Worm (Caenorhabditis elegans): ENCODE results near the gene lgc-38.

Gene lgc-38

ce11 chrIII:6971662-6972284, 37.2 kb upstream of the lgc-38 start, which contains the start of the genes eef-1A.1 and rfc-4 (continued):
- TF ChIP-seq F26F4.8 (GFP tag; conservative IDR thresholded peaks at IDR 0.05) (no peak), madf-5 (GFP tag; IDR thresholded peaks at IDR 0.05) (no peak), mdt-29 (GFP tag; IDR thresholded peaks at IDR 0.05) (peak; percentile 24; the same call in 1 of the 2 replicates), Y5F2A.4 (GFP tag; optimal IDR thresholded peaks at IDR 0.05) (peak; percentile 13), dmd-8 (GFP tag; IDR thresholded peaks at IDR 0.05) (no peak), mxl-2 (GFP tag; conservative IDR thresholded peaks at IDR 0.05) (no peak), mdl-1 (tag; optimal IDR thresholded peaks at IDR 0.05) (peak; percentile 24 to 91), set-16 (GFP tag; IDR thresholded peaks at IDR 0.05) (no peak), madf-9 (GFP tag; conservative IDR thresholded peaks at IDR 0.05) (peak; percentile 69; the same call in 1 of the 2 replicates), tra-1 (GFP tag; IDR thresholded peaks at IDR 0.05) (peak; percentile 36; the same call in 1 of the 2 replicates), lin-38 (GFP tag; IDR thresholded peaks at IDR 0.05) (peak; percentile 90), ceh-32 (tag; optimal IDR thresholded peaks at IDR 0.05; ENCODE audit: poor library complexity) (no peak), nhr-41 (GFP tag; IDR thresholded peaks at IDR 0.05) (no peak), hlh-11 (tag; optimal IDR thresholded peaks at IDR 0.05) (peak; percentile 95), dve-1 (tag; optimal IDR thresholded peaks at IDR 0.05; ENCODE audit: insufficient read depth) (peak; percentile 99), spr-1 (tag; optimal IDR thresholded peaks at IDR 0.05) (peak; percentile 82), nhr-237 (tag; optimal IDR thresholded peaks at IDR 0.05) (peak; percentile 6), lsy-2 (tag; optimal IDR thresholded peaks at IDR 0.05) (peak; percentile 98 to 100), lim-7 (GFP tag; IDR thresholded peaks at IDR 0.05) (peak; percentile 68; the same call in 1 of the 2 replicates), jun-1 (tag; optimal IDR thresholded peaks at IDR 0.05) (peak; percentile 75), ceh-44 (GFP tag; IDR thresholded peaks at IDR 0.05) (no peak), dmd-9 (GFP tag; IDR thresholded peaks at IDR 0.05) (peak; percentile 81), F10B5.3 (tag; optimal IDR thresholded peaks at IDR 0.05) (peak; percentile 65), lin-1 (GFP tag; IDR thresholded peaks at IDR 0.05) (peak; percentile 75), ceh-82 (tag; optimal IDR thresholded peaks at IDR 0.05) (no peak), ceh-20 (GFP tag; IDR thresholded peaks at IDR 0.05) (peak; percentile 85), daf-12 (tag; optimal IDR thresholded peaks at IDR 0.05) (no peak), ceh-62 (tag; optimal IDR thresholded peaks at IDR 0.05) (peak; percentile 9), pqm-1 (tag; optimal IDR thresholded peaks at IDR 0.05) (peak; percentile 41), spr-3 (GFP tag; optimal IDR thresholded peaks at IDR 0.05) (peak; percentile 55), ctbp-1 (GFP tag; IDR thresholded peaks at IDR 0.05) (peak; percentile 78), unc-39 (tag; optimal IDR thresholded peaks at IDR 0.05) (no peak), daf-16 (GFP tag; optimal IDR thresholded peaks at IDR 0.05) (peak; percentile 22 to 34), daf-16 (tag; optimal IDR thresholded peaks at IDR 0.05) (peak; percentile 86), zfp-2 (tag; optimal IDR thresholded peaks at IDR 0.05) (peak; percentile 96), nhr-28 (tag; optimal IDR thresholded peaks at IDR 0.05) (peak; percentile 94), hmg-1.1 (GFP tag; IDR thresholded peaks at IDR 0.05) (peak; percentile 92), mxl-3 (GFP tag; optimal IDR thresholded peaks at IDR 0.05) (peak; percentile 84), ztf-7 (tag; optimal IDR thresholded peaks at IDR 0.05) (peak; percentile 88), mes-2 (tag; optimal IDR thresholded peaks at IDR 0.05; ENCODE audit: poor library complexity, severe bottlenecking) (peak; percentile 97), T20F7.1 (GFP tag; optimal IDR thresholded peaks at IDR 0.05) (peak; percentile 97), sdz-12 (GFP tag; optimal IDR thresholded peaks at IDR 0.05) (no peak), lin-39 (tag; optimal IDR thresholded peaks at IDR 0.05) (peak; percentile 55), nhr-111 (GFP tag; optimal IDR thresholded peaks at IDR 0.05) (no peak), saeg-2 (GFP tag; IDR thresholded peaks at IDR 0.05) (no peak), unc-130 (GFP tag; optimal IDR thresholded peaks at IDR 0.05) (peak; percentile 87), ces-1 (GFP tag; optimal IDR thresholded peaks at IDR 0.05) (peak; percentile 54), zip-2 (tag; optimal IDR thresholded peaks at IDR 0.05) (peak; percentile 71), snpc-4 (tag; optimal IDR thresholded peaks at IDR 0.05) (no peak), Y48G9A.11 (GFP tag; IDR thresholded peaks at IDR 0.05) (peak; percentile 77)

Measured in whole organism, L4 larva.